Fruit fly (Drosophila melanogaster): ENCODE data around the gene CG32204.
A peak's percentile ranks its signal among the peaks of the same experiment; 100 is the strongest.

The CG32204 gene

DNA sequence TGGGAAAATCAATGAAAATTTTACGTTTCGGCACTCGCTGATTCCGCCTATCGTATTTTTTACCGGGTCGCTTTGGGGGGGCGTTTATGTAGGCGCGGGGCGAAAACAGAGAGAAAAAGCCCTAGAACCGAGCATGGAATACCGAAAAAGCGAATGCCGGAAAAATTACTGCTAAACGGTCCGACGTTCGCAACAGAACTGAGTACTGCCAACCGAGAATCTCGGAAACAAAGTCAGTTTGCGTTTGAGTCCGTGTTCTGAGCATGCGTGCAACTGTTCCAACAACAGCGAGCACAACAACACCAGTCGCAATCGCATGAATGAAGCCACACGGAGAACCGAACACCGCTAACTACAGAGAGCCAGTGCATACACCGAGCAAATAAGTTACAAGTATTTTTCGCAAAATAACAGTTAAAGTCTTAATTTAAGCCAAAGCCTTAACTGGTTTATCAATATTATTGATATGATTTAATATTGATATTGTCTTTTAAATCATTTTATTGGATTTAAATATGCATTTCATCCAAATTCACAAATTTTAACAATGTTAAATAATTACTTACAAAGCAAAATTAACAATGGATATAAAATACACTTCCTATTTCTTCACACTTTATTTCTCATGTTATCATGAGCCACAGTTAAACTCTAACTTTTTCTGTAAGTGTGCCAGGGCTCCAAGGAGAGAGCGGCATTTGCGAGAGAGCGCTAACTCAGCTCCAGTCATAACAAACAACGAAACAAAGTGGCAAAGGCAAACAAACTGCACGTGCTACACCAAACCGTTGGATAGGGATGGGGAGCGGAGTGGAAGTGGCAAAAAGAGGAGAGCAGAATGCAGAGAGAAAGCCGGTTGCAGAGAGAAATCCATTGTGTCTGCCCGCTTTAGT, 55.3 kb downstream of the CG32204 start, which contains the start of gene CG3961 (continued):
- TF ChIP-seq hb (GFP tag; IDR thresholded peaks at IDR 0.05; ENCODE audit: partially characterized antibody) = 0 out of 3 replicates have a peak, but pooled peaks have one; percentile 32
- TF ChIP-seq gcm (GFP tag; optimal IDR thresholded peaks at IDR 0.05) = peak; percentile 99
- peak; percentile 97 for TF ChIP-seq Blimp-1 (GFP tag; optimal IDR thresholded peaks at IDR 0.05)
- peak; percentile 96 for TF ChIP-seq unpg (GFP tag; optimal IDR thresholded peaks at IDR 0.05)
- no peak for TF ChIP-seq aop (GFP tag; IDR thresholded peaks at IDR 0.05)
- no peak for TF ChIP-seq Poxn (GFP tag; IDR thresholded peaks at IDR 0.05)
- peak; percentile 96 for TF ChIP-seq CG17385 (GFP tag; optimal IDR thresholded peaks at IDR 0.05)
- peak; percentile 84 for TF ChIP-seq D19B (GFP tag; optimal IDR thresholded peaks at IDR 0.05)
- peak; percentile 79 to 92 for TF ChIP-seq Trl (optimal IDR thresholded peaks at IDR 0.05)
- TF ChIP-seq Trl (GFP tag; optimal IDR thresholded peaks at IDR 0.05) = peak; percentile 83
- TF ChIP-seq CG30431 (GFP tag; optimal IDR thresholded peaks at IDR 0.05) = peak; percentile 94
- TF ChIP-seq tup (GFP tag; optimal IDR thresholded peaks at IDR 0.05) = peak; percentile 78
- TF ChIP-seq ase (GFP tag; IDR thresholded peaks at IDR 0.05) = peak; percentile 88
- TF ChIP-seq scrt (GFP tag; optimal IDR thresholded peaks at IDR 0.05) = peak; percentile 91
- no peak for TF ChIP-seq Elba2 (GFP tag; optimal IDR thresholded peaks at IDR 0.05)
- TF ChIP-seq gt (GFP tag; IDR thresholded peaks at IDR 0.05) = peak; percentile 80
- peak; percentile 85 for TF ChIP-seq grn (GFP tag; optimal IDR thresholded peaks at IDR 0.05)
- TF ChIP-seq TFAM (GFP tag; optimal IDR thresholded peaks at IDR 0.05) = peak; percentile 88
- TF ChIP-seq CG12104 (GFP tag; optimal IDR thresholded peaks at IDR 0.05) = peak; percentile 98
- TF ChIP-seq Atf6 (GFP tag; IDR thresholded peaks at IDR 0.05) = peak; percentile 89
- TF ChIP-seq Dfd (GFP tag; optimal IDR thresholded peaks at IDR 0.05) = peak in 1 of 2 experiments; percentile 85
- TF ChIP-seq ssp (GFP tag; IDR thresholded peaks at IDR 0.05) = peak; percentile 88
- peak; percentile 80 for TF ChIP-seq NC2α (GFP tag; optimal IDR thresholded peaks at IDR 0.05)
- TF ChIP-seq CG7372 (GFP tag; IDR thresholded peaks at IDR 0.05) = peak; percentile 89
- TF ChIP-seq HLH54F (GFP tag; optimal IDR thresholded peaks at IDR 0.05) = peak; percentile 75
- peak; percentile 69; the same call in 1 of the 2 replicates for TF ChIP-seq toy (GFP tag; IDR thresholded peaks at IDR 0.05)
- TF ChIP-seq CG31441 (GFP tag; IDR thresholded peaks at IDR 0.05) = peak; percentile 99
- no peak; the same call in 1 of the 2 replicates for TF ChIP-seq CG43689 (GFP tag; IDR thresholded peaks at IDR 0.05)
- TF ChIP-seq Bdp1 (GFP tag; optimal IDR thresholded peaks at IDR 0.05) = peak; percentile 80
- no peak for TF ChIP-seq CG14965 (GFP tag; optimal IDR thresholded peaks at IDR 0.05; ENCODE audit: borderline replicate concordance)
- TF ChIP-seq CG42726 (GFP tag; IDR thresholded peaks at IDR 0.05; ENCODE audit: partially characterized antibody) = no peak
- TF ChIP-seq CG11504 (tag; optimal IDR thresholded peaks at IDR 0.05) = peak; percentile 98
- peak in 1 of 3 experiments; percentile 100 for TF ChIP-seq lola (GFP tag; optimal IDR thresholded peaks at IDR 0.05)
- peak; percentile 94 for TF ChIP-seq CG18476 (GFP tag; optimal IDR thresholded peaks at IDR 0.05)
- TF ChIP-seq abd-A (tag; optimal IDR thresholded peaks at IDR 0.05) = peak; percentile 13
- TF ChIP-seq CG12299 (tag; optimal IDR thresholded peaks at IDR 0.05) = peak; percentile 95
- peak; percentile 99 for TF ChIP-seq dmrt99B (tag; optimal IDR thresholded peaks at IDR 0.05)
- peak; percentile 89 for TF ChIP-seq NC2β (GFP tag; optimal IDR thresholded peaks at IDR 0.05)
- peak; percentile 98 for TF ChIP-seq gsb-n (tag; optimal IDR thresholded peaks at IDR 0.05)
- TF ChIP-seq pfk (GFP tag; optimal IDR thresholded peaks at IDR 0.05) = no peak
- peak; percentile 85 for TF ChIP-seq Fer2 (tag; optimal IDR thresholded peaks at IDR 0.05)
- TF ChIP-seq vvl (GFP tag; IDR thresholded peaks at IDR 0.05) = peak; percentile 94
- peak; percentile 94 for TF ChIP-seq Vsx1 (GFP tag; optimal IDR thresholded peaks at IDR 0.05)
- TF ChIP-seq CG16863 (GFP tag; optimal IDR thresholded peaks at IDR 0.05) = peak; percentile 90
- TF ChIP-seq CG2889 (GFP tag; IDR thresholded peaks at IDR 0.05) = peak; percentile 72; the same call in 2 of the 3 replicates
- TF ChIP-seq CG6654 (GFP tag; optimal IDR thresholded peaks at IDR 0.05) = peak; percentile 89
- peak; percentile 95 for TF ChIP-seq Lhr (GFP tag; optimal IDR thresholded peaks at IDR 0.05)
- peak; percentile 98 for TF ChIP-seq CG13775 (GFP tag; optimal IDR thresholded peaks at IDR 0.05)

All from whole organism, embryonic.